Fruit fly (Drosophila melanogaster) whole organism, embryonic: Measurements from ENCODE around the gene Fign.

Source experiments
- CG11247 ChIP-seq: fragments of 200-800 bp; sonication (Bioruptor generic); IDR thresholded peaks from 2 replicates; pipeline ENCODE4 v1.3.6; 2022; ENCODE audit warnings: missing biosample characterization, missing genetic modification characterization
- CG11398 ChIP-seq: fragments of 200-800 bp; sonication (Bioruptor generic); optimal IDR thresholded peaks from 2 replicates; lab custom pipeline; 2016; ENCODE audit warnings: missing biosample characterization, missing genetic modification characterization
- CG12769 ChIP-seq: fragments of 200-800 bp; sonication (Bioruptor generic); optimal IDR thresholded peaks from 2 replicates; lab custom pipeline; 2019; ENCODE audit warnings: missing biosample characterization, mild to moderate bottlenecking, missing genetic modification characterization, moderate library complexity
- CG17361 ChIP-seq: fragments of 200-800 bp; sonication (Bioruptor generic); IDR thresholded peaks from 3 replicates; pipeline ENCODE4 v1.3.6; 2022; ENCODE audit warnings: missing biosample characterization, missing genetic modification characterization
- CG2889 ChIP-seq: fragments of 200-800 bp; sonication (Bioruptor generic); IDR thresholded peaks from 3 replicates; pipeline ENCODE4 v1.3.6; 2022; ENCODE audit warnings: missing biosample characterization, missing genetic modification characterization
- CG3065 ChIP-seq: fragments of 200-800 bp; sonication (Bioruptor generic); optimal IDR thresholded peaks from 2 replicates; lab custom pipeline; 2016; ENCODE audit warnings: missing biosample characterization, missing genetic modification characterization
- CG31365 ChIP-seq: fragments of 200-800 bp; sonication (Bioruptor generic); optimal IDR thresholded peaks from 2 replicates; lab custom pipeline; 2018; ENCODE audit warnings: missing biosample characterization, mild to moderate bottlenecking, missing genetic modification characterization
- CG32532 ChIP-seq: fragments of 200-800 bp; sonication (Bioruptor generic); IDR thresholded peaks from 2 replicates; pipeline ENCODE4 v1.3.6; 2022; ENCODE audit warnings: missing biosample characterization, missing genetic modification characterization
- CG34376 ChIP-seq: fragments of 200-800 bp; sonication (Bioruptor generic); optimal IDR thresholded peaks from 2 replicates; lab custom pipeline; 2018; ENCODE audit warnings: missing biosample characterization, mild to moderate bottlenecking, missing genetic modification characterization
- CG3838 ChIP-seq: fragments of 200-800 bp; sonication (Bioruptor generic); optimal IDR thresholded peaks from 3 replicates; lab custom pipeline; 2016; ENCODE audit warnings: missing biosample characterization, missing genetic modification characterization
- CG42726 ChIP-seq: fragments of 200-800 bp; sonication (Bioruptor generic); IDR thresholded peaks from 2 replicates; pipeline ENCODE4 v1.3.6; 2022; ENCODE audit warnings: missing biosample characterization, missing genetic modification characterization; ENCODE audit not compliant: partially characterized antibody
- CG6689 ChIP-seq: fragments of 200-800 bp; sonication (Bioruptor generic); IDR thresholded peaks from 2 replicates; pipeline ENCODE4 v1.3.6; 2022; ENCODE audit warnings: missing biosample characterization, missing genetic modification characterization
- CG7372 ChIP-seq: fragments of 200-800 bp; sonication (Bioruptor generic); IDR thresholded peaks from 2 replicates; pipeline ENCODE4 v1.3.6; 2022; ENCODE audit warnings: missing biosample characterization, missing genetic modification characterization
- CG8281 ChIP-seq: fragments of 200-800 bp; sonication (Bioruptor generic); optimal IDR thresholded peaks from 2 replicates; lab custom pipeline; 2018; ENCODE audit warnings: missing biosample characterization, mild to moderate bottlenecking, missing genetic modification characterization, moderate library complexity
- Dbx ChIP-seq: fragments of 200-800 bp; sonication (Bioruptor generic); IDR thresholded peaks from 3 replicates; pipeline ENCODE4 v1.3.6; 2022; ENCODE audit warnings: missing biosample characterization, missing genetic modification characterization
- Dp ChIP-seq: fragments of 200-800 bp; sonication (Bioruptor generic); optimal IDR thresholded peaks from 2 replicates; lab custom pipeline; 2018; ENCODE audit warnings: missing biosample characterization, mild to moderate bottlenecking, missing genetic modification characterization, moderate library complexity
- E2f1 ChIP-seq: fragments of 200-800 bp; sonication (Bioruptor generic); IDR thresholded peaks from 2 replicates; pipeline ENCODE4 v1.3.6; 2022; ENCODE audit warnings: missing biosample characterization, missing genetic modification characterization
- Ets65A ChIP-seq: fragments of 200-800 bp; sonication (Bioruptor generic); peaks from one replicate; lab custom pipeline; 2016; ENCODE audit warnings: missing biosample characterization, missing genetic modification characterization
- Fer3 ChIP-seq: fragments of 200-800 bp; sonication (Bioruptor generic); optimal IDR thresholded peaks from 2 replicates; lab custom pipeline; 2018; ENCODE audit warnings: missing biosample characterization, mild to moderate bottlenecking, missing genetic modification characterization, moderate library complexity
- GATAe ChIP-seq: fragments of 200-800 bp; sonication (Bioruptor generic); conservative IDR thresholded peaks from 2 replicates; pipeline ENCODE4 v1.3.6; 2022; ENCODE audit warnings: missing biosample characterization, missing genetic modification characterization
- HLHmδ ChIP-seq: fragments of 200-800 bp; sonication (Bioruptor generic); optimal IDR thresholded peaks from 2 replicates; lab custom pipeline; 2018; ENCODE audit warnings: missing biosample characterization, mild to moderate bottlenecking, missing genetic modification characterization, moderate library complexity
- HmgD ChIP-seq: fragments of 200-800 bp; sonication (Bioruptor generic); optimal IDR thresholded peaks from 3 replicates; lab custom pipeline; 2016; ENCODE audit warnings: missing biosample characterization, missing genetic modification characterization
- Hr39 ChIP-seq: fragments of >200 bp; optimal IDR thresholded peaks from 2 replicates; lab custom pipeline; 2017
- Jarid2 ChIP-seq: fragments of 200-800 bp; sonication (Bioruptor generic); optimal IDR thresholded peaks from 3 replicates; lab custom pipeline; 2017; ENCODE audit warnings: mild to moderate bottlenecking, missing biosample characterization, missing genetic modification reagents, missing genetic modification characterization
- Myb ChIP-seq: fragments of 200-800 bp; sonication (Bioruptor generic); optimal IDR thresholded peaks from 2 replicates; lab custom pipeline; 2016; ENCODE audit warnings: missing biosample characterization, missing genetic modification characterization
- NfI ChIP-seq: fragments of 200-800 bp; sonication (Bioruptor generic); optimal IDR thresholded peaks from 3 replicates; lab custom pipeline; 2018; ENCODE audit warnings: missing biosample characterization, mild to moderate bottlenecking, missing genetic modification characterization, moderate library complexity
- Ptx1 ChIP-seq: fragments of 200-800 bp; sonication (Bioruptor generic); IDR thresholded peaks from 2 replicates; pipeline ENCODE4 v1.3.6; 2022; ENCODE audit warnings: missing biosample characterization, missing genetic modification characterization
- ara ChIP-seq: fragments of 200-800 bp; sonication (Bioruptor generic); IDR thresholded peaks from 2 replicates; pipeline ENCODE4 v1.3.6; 2022; ENCODE audit warnings: missing biosample characterization, missing genetic modification characterization
- ase ChIP-seq: fragments of 200-800 bp; sonication (Bioruptor generic); IDR thresholded peaks from 3 replicates; pipeline ENCODE4 v1.3.6; 2022; ENCODE audit warnings: missing biosample characterization, missing genetic modification characterization
- br ChIP-seq: fragments of >200 bp; optimal IDR thresholded peaks from 2 replicates; lab custom pipeline; 2017
- chinmo ChIP-seq: fragments of 200-800 bp; sonication (Bioruptor generic); IDR thresholded peaks from 4 replicates; pipeline ENCODE4 v1.3.6; 2022; ENCODE audit warnings: missing biosample characterization, missing genetic modification characterization; ENCODE audit not compliant: partially characterized antibody
- ci ChIP-seq: fragments of 200-800 bp; sonication (Bioruptor generic); IDR thresholded peaks from 3 replicates; pipeline ENCODE4 v1.3.6; 2022; ENCODE audit warnings: missing biosample characterization, missing genetic modification characterization
- crol ChIP-seq: fragments of 200-800 bp; sonication (Bioruptor generic); IDR thresholded peaks from 2 replicates; pipeline ENCODE4 v1.3.6; 2022; ENCODE audit warnings: missing biosample characterization, missing genetic modification characterization
- dmrt11E ChIP-seq: fragments of 200-800 bp; sonication (Bioruptor generic); optimal IDR thresholded peaks from 3 replicates; lab custom pipeline; 2018; ENCODE audit warnings: missing biosample characterization, mild to moderate bottlenecking, missing genetic modification characterization, moderate library complexity
- fd64A ChIP-seq: fragments of 200-800 bp; sonication (Bioruptor generic); optimal IDR thresholded peaks from 3 replicates; lab custom pipeline; 2018; ENCODE audit warnings: missing biosample characterization, mild to moderate bottlenecking, missing genetic modification characterization
- hbn ChIP-seq: fragments of 200-800 bp; sonication (Bioruptor generic); IDR thresholded peaks from 2 replicates; pipeline ENCODE4 v1.3.6; 2022; ENCODE audit warnings: missing biosample characterization, missing genetic modification characterization; ENCODE audit not compliant: partially characterized antibody
- hkb ChIP-seq, 2 experiments: fragments of 200-800 bp in 1 of 2; fragments of >200 bp in 1 of 2; sonication (Bioruptor generic) in 1 of 2; IDR thresholded peaks in 1 of 2; optimal IDR thresholded peaks in 1 of 2; 2 replicates each; pipeline versions ENCODE4 v1.3.6 to Lab custom; 2017 to 2022; ENCODE audit warnings: missing biosample characterization in 1 of 2, missing genetic modification characterization in 1 of 2
- ind ChIP-seq: fragments of 200-800 bp; sonication (Bioruptor generic); optimal IDR thresholded peaks from 3 replicates; lab custom pipeline; 2016; ENCODE audit warnings: missing biosample characterization, missing genetic modification characterization
- klu ChIP-seq: fragments of 200-800 bp; sonication (Bioruptor generic); IDR thresholded peaks from 2 replicates; pipeline ENCODE4 v1.3.6; 2022; ENCODE audit warnings: missing biosample characterization, missing genetic modification characterization
- mirr ChIP-seq: fragments of 200-800 bp; sonication (Bioruptor generic); optimal IDR thresholded peaks from 3 replicates; lab custom pipeline; 2018; ENCODE audit warnings: missing biosample characterization, mild to moderate bottlenecking, missing genetic modification characterization
- psq ChIP-seq: fragments of 200-800 bp; sonication (Bioruptor generic); optimal IDR thresholded peaks from 2 replicates; lab custom pipeline; 2017; ENCODE audit warnings: missing biosample characterization, missing genetic modification characterization
- scrt ChIP-seq: fragments of 200-800 bp; sonication (Bioruptor generic); optimal IDR thresholded peaks from 2 replicates; lab custom pipeline; 2018; ENCODE audit warnings: missing biosample characterization, mild to moderate bottlenecking, missing genetic modification characterization, moderate library complexity
- shn ChIP-seq: fragments of 200-800 bp; sonication (Bioruptor generic); optimal IDR thresholded peaks from 3 replicates; lab custom pipeline; 2016; ENCODE audit warnings: missing biosample characterization, missing genetic modification characterization
- slbo ChIP-seq: fragments of 200-800 bp; sonication (Bioruptor generic); IDR thresholded peaks from 2 replicates; pipeline ENCODE4 v1.3.6; 2022; ENCODE audit warnings: missing biosample characterization, missing genetic modification characterization
- slp2 ChIP-seq: fragments of 200-800 bp; sonication (Bioruptor generic); optimal IDR thresholded peaks from 2 replicates; lab custom pipeline; 2016; ENCODE audit warnings: missing biosample characterization, missing genetic modification characterization

Fign gene

dm6 chr2L:3356193-3356645, 36.5 kb upstream of the Fign start (continued):
- TF ChIP-seq CG11398 (no peak), CG2889 (GFP tag; lab: Robert Waterston, UW) (no peak)

dm6 chr2L:3355791-3356190, 36.1 kb upstream of the Fign start:
- TF ChIP-seq slbo (GFP tag; lab: Robert Waterston, UW) = peak; percentile 28; the same call in 1 of the 2 replicates
- no peak for TF ChIP-seq ind (GFP tag; lab: Kevin White, UChicago)
- TF ChIP-seq CG34376 = no peak
- TF ChIP-seq slp2 = no peak
- TF ChIP-seq CG6689 (GFP tag; lab: Robert Waterston, UW) = 0 out of 2 replicates have a peak, but pooled peaks have one; percentile 3
- no peak for TF ChIP-seq CG3838 (GFP tag; lab: Kevin White, UChicago)
- TF ChIP-seq CG8281 (tag; lab: Kevin White, UChicago) = no peak
- TF ChIP-seq hkb (optimal IDR thresholded peaks at IDR 0.05; lab: Kevin White, UChicago) = no peak
- 0 out of 2 replicates have a peak, but pooled peaks have one; percentile 11 for TF ChIP-seq hkb (GFP tag; IDR thresholded peaks at IDR 0.05; lab: Robert Waterston, UW)
- TF ChIP-seq ara (GFP tag; lab: Robert Waterston, UW) = no peak
- TF ChIP-seq ci (GFP tag; lab: Robert Waterston, UW) = peak; percentile 28; the same call in 1 of the 3 replicates
- no peak for TF ChIP-seq hbn
- TF ChIP-seq shn = no peak
- TF ChIP-seq psq (GFP tag; lab: Kevin White, UChicago) = no peak
- TF ChIP-seq chinmo (GFP tag; lab: Robert Waterston, UW) = 0 out of 4 replicates have a peak, but pooled peaks have one; percentile 49
- TF ChIP-seq GATAe (GFP tag; lab: Robert Waterston, UW) = peak; percentile 54; the same call in 1 of the 2 replicates
- TF ChIP-seq Dbx = 0 out of 3 replicates have a peak, but pooled peaks have one; percentile 13
- TF ChIP-seq br = no peak
- peak; percentile 38; the same call in 1 of the 2 replicates for TF ChIP-seq CG32532 (GFP tag; lab: Robert Waterston, UW)
- peak; percentile 29 for TF ChIP-seq CG12769 (tag; lab: Kevin White, UChicago)
- TF ChIP-seq klu = peak; percentile 28; the same call in 1 of the 2 replicates
- TF ChIP-seq E2f1 (GFP tag; lab: Robert Waterston, UW) = no peak
- TF ChIP-seq mirr (GFP tag; lab: Kevin White, UChicago) = peak; percentile 11
- TF ChIP-seq Fer3 (tag; lab: Kevin White, UChicago) = no peak
- TF ChIP-seq CG11247 = no peak
- no peak for TF ChIP-seq scrt (GFP tag; lab: Kevin White, UChicago)
- TF ChIP-seq Hr39 (lab: Kevin White, UChicago) = no peak
- TF ChIP-seq fd64A (GFP tag; lab: Kevin White, UChicago) = no peak
- TF ChIP-seq HmgD (GFP tag; lab: Kevin White, UChicago) = no peak
- TF ChIP-seq Jarid2 (GFP tag; lab: Kevin White, UChicago) = no peak
- no peak for TF ChIP-seq CG42726
- peak; percentile 92 for TF ChIP-seq Ets65A (GFP tag; lab: Kevin White, UChicago)
- TF ChIP-seq CG3065 (GFP tag; lab: Kevin White, UChicago) = no peak
- peak; percentile 88 for TF ChIP-seq CG7372
- no peak for TF ChIP-seq CG31365 (tag; lab: Kevin White, UChicago)
- TF ChIP-seq Ptx1 (GFP tag; lab: Robert Waterston, UW) = 0 out of 2 replicates have a peak, but pooled peaks have one; percentile 5
- no peak for TF ChIP-seq CG17361 (GFP tag; lab: Robert Waterston, UW)
- TF ChIP-seq HLHmδ (GFP tag; lab: Kevin White, UChicago) = no peak
- peak; percentile 74 for TF ChIP-seq crol (GFP tag; lab: Robert Waterston, UW)
- TF ChIP-seq Dp (GFP tag; lab: Kevin White, UChicago) = no peak
- TF ChIP-seq NfI (GFP tag; lab: Kevin White, UChicago) = no peak
- no peak for TF ChIP-seq dmrt11E (tag; lab: Kevin White, UChicago)
- no peak for TF ChIP-seq Myb (GFP tag; lab: Kevin White, UChicago)
- TF ChIP-seq ase (GFP tag; lab: Robert Waterston, UW) = no peak
